Worm (Caenorhabditis elegans) whole organism, young adult: Measurements from ENCODE around the gene aqp-6.

Experiments
- B0019.2 ChIP-seq: fragments of 200-800 bp; sonication (Bioruptor generic); conservative IDR thresholded peaks from 2 replicates; pipeline ENCODE4 v1.3.6; 2022; ENCODE audit warnings: missing genetic modification reagents, missing genetic modification characterization, missing compliant biosample characterization
- F10E7.11 ChIP-seq: sonication (generic microtip); optimal IDR thresholded peaks from 2 replicates; lab custom pipeline; 2017; ENCODE audit warnings: mild to moderate bottlenecking, missing genetic modification characterization, moderate library complexity, missing compliant biosample characterization
- F55B11.4 ChIP-seq: sonication (generic microtip); optimal IDR thresholded peaks from 2 replicates; lab custom pipeline; 2016; ENCODE audit warnings: missing compliant biosample characterization, missing genetic modification characterization, borderline replicate concordance; ENCODE audit not compliant: insufficient read depth
- Y67H2A.10 ChIP-seq: fragments of 200-800 bp; sonication (Bioruptor generic); conservative IDR thresholded peaks from 2 replicates; pipeline ENCODE4 v1.3.6; 2022; ENCODE audit warnings: missing genetic modification reagents, missing genetic modification characterization, missing compliant biosample characterization
- ZK185.1 ChIP-seq: sonication (generic microtip); optimal IDR thresholded peaks from 2 replicates; lab custom pipeline; 2016; ENCODE audit warnings: mild to moderate bottlenecking, missing genetic modification characterization, missing compliant biosample characterization; ENCODE audit not compliant: poor library complexity, severe bottlenecking
- akir-1 ChIP-seq: fragments of 200-800 bp; sonication (Bioruptor generic); optimal IDR thresholded peaks from 2 replicates; lab custom pipeline; 2018; ENCODE audit warnings: mild to moderate bottlenecking, missing genetic modification characterization, moderate library complexity, missing compliant biosample characterization
- atf-7 ChIP-seq: sonication (generic microtip); optimal IDR thresholded peaks from 2 replicates; lab custom pipeline; 2017; ENCODE audit warnings: mild to moderate bottlenecking, missing genetic modification characterization, missing compliant biosample characterization
- attf-5 ChIP-seq: fragments of 200-800 bp; sonication (Bioruptor generic); optimal IDR thresholded peaks from 2 replicates; lab custom pipeline; 2018; ENCODE audit warnings: mild to moderate bottlenecking, missing genetic modification characterization, missing compliant biosample characterization
- bed-2 ChIP-seq: fragments of 200-800 bp; sonication (Bioruptor generic); IDR thresholded peaks from 2 replicates; pipeline ENCODE4 v1.3.6; 2022; ENCODE audit warnings: missing genetic modification reagents, missing genetic modification characterization, missing compliant biosample characterization
- cebp-2 ChIP-seq: fragments of 200-800 bp; sonication (Bioruptor generic); IDR thresholded peaks from 2 replicates; pipeline ENCODE4 v1.3.6; 2022; ENCODE audit warnings: missing genetic modification characterization, missing compliant biosample characterization
- ceh-27 ChIP-seq: fragments of 200-800 bp; sonication (Bioruptor generic); optimal IDR thresholded peaks from 2 replicates; lab custom pipeline; 2018; ENCODE audit warnings: mild to moderate bottlenecking, missing genetic modification characterization, moderate library complexity, missing compliant biosample characterization
- ceh-40 ChIP-seq: fragments of 200-800 bp; sonication (Bioruptor generic); IDR thresholded peaks from 2 replicates; pipeline ENCODE4 v1.3.6; 2022; ENCODE audit warnings: missing genetic modification characterization, missing compliant biosample characterization
- efl-1 ChIP-seq: fragments of 150-350 bp; optimal IDR thresholded peaks from 2 replicates; lab custom pipeline; 2014; ENCODE audit warnings: missing biosample characterization, missing genetic modification reagents, missing genetic modification characterization
- egrh-3 ChIP-seq: fragments of 200-800 bp; sonication (Bioruptor generic); IDR thresholded peaks from 2 replicates; pipeline ENCODE4 v1.3.6; 2022; ENCODE audit warnings: missing genetic modification reagents, missing genetic modification characterization, missing compliant biosample characterization
- ekl-4 ChIP-seq: fragments of 200-800 bp; sonication (Bioruptor generic); IDR thresholded peaks from 2 replicates; pipeline ENCODE4 v1.3.6; 2022; ENCODE audit warnings: missing genetic modification reagents, missing genetic modification characterization, missing compliant biosample characterization
- him-1 ChIP-seq: sonication (generic microtip); optimal IDR thresholded peaks from 2 replicates; lab custom pipeline; 2016; ENCODE audit warnings: missing genotype, missing genetic modification reagents, missing genetic modification characterization, missing compliant biosample characterization
- hmg-1.2 ChIP-seq: fragments of 200-800 bp; sonication (Bioruptor generic); IDR thresholded peaks from 2 replicates; pipeline ENCODE4 v1.3.6; 2022; ENCODE audit warnings: missing genetic modification reagents, missing genetic modification characterization, missing compliant biosample characterization
- hmg-20 ChIP-seq: fragments of 200-800 bp; sonication (Bioruptor generic); IDR thresholded peaks from 2 replicates; pipeline ENCODE4 v1.3.6; 2022; ENCODE audit warnings: missing genetic modification reagents, missing genetic modification characterization, missing compliant biosample characterization
- hrde-1 ChIP-seq: sonication (generic microtip); optimal IDR thresholded peaks from 2 replicates; lab custom pipeline; 2016; ENCODE audit warnings: missing genetic modification characterization, mild to moderate bottlenecking, missing compliant biosample characterization, moderate library complexity, missing genotype, missing genetic modification reagents, borderline replicate concordance
- lin-40 ChIP-seq: sonication (generic microtip); optimal IDR thresholded peaks from 2 replicates; lab custom pipeline; 2016; ENCODE audit warnings: missing genetic modification characterization, mild to moderate bottlenecking, missing compliant biosample characterization, missing genotype, missing genetic modification reagents
- lsl-1 ChIP-seq: fragments of 200-800 bp; sonication (Bioruptor generic); optimal IDR thresholded peaks from 2 replicates; lab custom pipeline; 2018; ENCODE audit warnings: mild to moderate bottlenecking, missing genetic modification characterization, moderate library complexity, missing compliant biosample characterization
- madf-10 ChIP-seq: sonication (generic microtip); optimal IDR thresholded peaks from 2 replicates; lab custom pipeline; 2016; ENCODE audit warnings: mild to moderate bottlenecking, missing genetic modification characterization, missing compliant biosample characterization
- mel-28 ChIP-seq: sonication (generic microtip); optimal IDR thresholded peaks from 2 replicates; lab custom pipeline; 2016; ENCODE audit warnings: borderline replicate concordance, mild to moderate bottlenecking, missing genetic modification characterization, missing compliant biosample characterization
- mxl-1 ChIP-seq: sonication (generic microtip); optimal IDR thresholded peaks from 2 replicates; lab custom pipeline; 2016; ENCODE audit warnings: missing genetic modification characterization, missing compliant biosample characterization
- nhr-120 ChIP-seq: fragments of 200-800 bp; sonication (Bioruptor generic); IDR thresholded peaks from 2 replicates; pipeline ENCODE4 v1.3.6; 2022; ENCODE audit warnings: missing genetic modification characterization, missing compliant biosample characterization
- nhr-27 ChIP-seq: fragments of 200-800 bp; sonication (Bioruptor generic); optimal IDR thresholded peaks from 2 replicates; lab custom pipeline; 2018; ENCODE audit warnings: mild to moderate bottlenecking, missing genetic modification characterization, moderate library complexity, missing compliant biosample characterization
- rec-8 ChIP-seq, 2 experiments: sonication (generic microtip); optimal IDR thresholded peaks; 2 replicates each; lab custom pipeline; 2016; ENCODE audit warnings: mild to moderate bottlenecking in 2 of 2, missing genetic modification characterization in 2 of 2, missing genetic modification reagents in 2 of 2, missing genotype in 2 of 2, missing biosample characterization in 1 of 2, missing compliant biosample characterization in 1 of 2, moderate library complexity in 1 of 2
- sea-2 ChIP-seq: fragments of 200-800 bp; sonication (Bioruptor generic); IDR thresholded peaks from 2 replicates; pipeline ENCODE4 v1.3.6; 2022; ENCODE audit warnings: missing genetic modification characterization, missing compliant biosample characterization
- snpc-1.3 ChIP-seq: sonication (generic microtip); optimal IDR thresholded peaks from 2 replicates; lab custom pipeline; 2017; ENCODE audit warnings: missing genetic modification characterization, mild to moderate bottlenecking, missing compliant biosample characterization, antibody characterized with exemption, moderate library complexity, missing genotype, missing genetic modification reagents; ENCODE audit not compliant: insufficient read depth
- tbp1 ChIP-seq: fragments of 200-800 bp; sonication (Bioruptor generic); optimal IDR thresholded peaks from 2 replicates; lab custom pipeline; 2018; ENCODE audit warnings: mild to moderate bottlenecking, missing genetic modification characterization, missing compliant biosample characterization
- xnd-1 ChIP-seq: sonication (generic microtip); optimal IDR thresholded peaks from 2 replicates; lab custom pipeline; 2016; ENCODE audit warnings: missing genotype, missing genetic modification reagents, missing genetic modification characterization, missing compliant biosample characterization
- zfh-2 ChIP-seq: fragments of 200-800 bp; sonication (Bioruptor generic); conservative IDR thresholded peaks from 2 replicates; pipeline ENCODE4 v1.3.6; 2022; ENCODE audit warnings: missing genetic modification reagents, missing genetic modification characterization, missing compliant biosample characterization
- zim-3 ChIP-seq: sonication (generic microtip); optimal IDR thresholded peaks from 2 replicates; lab custom pipeline; 2017; ENCODE audit warnings: mild to moderate bottlenecking, missing genetic modification characterization, moderate library complexity, missing compliant biosample characterization
- ztf-25 ChIP-seq: fragments of 200-800 bp; sonication (Bioruptor generic); IDR thresholded peaks from 2 replicates; pipeline ENCODE4 v1.3.6; 2022; ENCODE audit warnings: missing genetic modification reagents, missing genetic modification characterization, missing compliant biosample characterization
- ztf-6 ChIP-seq: fragments of 200-800 bp; sonication (Bioruptor generic); IDR thresholded peaks from 2 replicates; pipeline ENCODE4 v1.3.6; 2022; ENCODE audit warnings: missing genetic modification reagents, missing genetic modification characterization, missing compliant biosample characterization

aqp-6 gene

ce11 chrV:10667284-10667683, 19.0 kb downstream of the aqp-6 start, which contains the start of gene twk-12:
Gene twk-12 (plus strand): TSS chrV:10667584.
- TF ChIP-seq hrde-1 (tag; lab: Kevin White, UChicago) = no peak
- no peak for TF ChIP-seq nhr-27 (tag; lab: Kevin White, UChicago)
- TF ChIP-seq zfh-2 = no peak
- no peak for TF ChIP-seq atf-7 (tag; lab: Kevin White, UChicago)
- no peak for TF ChIP-seq mxl-1 (tag; lab: Kevin White, UChicago)
- TF ChIP-seq rec-8 (tag; optimal IDR thresholded peaks at IDR 0.05; lab: Kevin White, UChicago) = no peak
- no peak for TF ChIP-seq B0019.2 (GFP tag; lab: Robert Waterston, UW)
- TF ChIP-seq snpc-1.3 (tag; lab: Kevin White, UChicago) = no peak
- TF ChIP-seq ZK185.1 (tag; lab: Kevin White, UChicago) = no peak
- TF ChIP-seq zim-3 = no peak
- TF ChIP-seq mel-28 (tag; lab: Kevin White, UChicago) = no peak
- TF ChIP-seq madf-10 (tag; lab: Kevin White, UChicago) = no peak

DNA sequence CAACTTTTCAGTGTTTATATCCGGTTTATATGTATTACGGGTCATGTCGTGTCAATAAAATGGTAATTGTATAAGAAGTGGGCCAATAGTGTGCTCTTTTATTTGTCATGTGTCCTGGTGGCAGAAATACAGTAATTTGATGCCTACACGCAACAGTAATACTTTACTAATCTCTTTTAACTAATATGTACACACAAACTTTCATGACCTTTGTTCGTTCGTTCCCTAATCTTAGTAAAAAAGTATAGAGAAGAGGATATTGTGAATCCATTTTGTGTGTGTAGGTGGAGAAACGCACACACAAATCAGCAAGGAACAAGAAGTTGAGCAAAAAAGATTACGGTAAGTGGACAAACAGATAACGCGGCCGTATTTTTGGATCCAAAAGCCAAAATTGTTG, 22.6 kb downstream of the aqp-6 start:
- no peak for TF ChIP-seq F55B11.4 (tag; lab: Kevin White, UChicago)
- no peak for TF ChIP-seq Y67H2A.10 (GFP tag; lab: Robert Waterston, UW)
- no peak for TF ChIP-seq hmg-1.2 (GFP tag; lab: Robert Waterston, UW)
- no peak for TF ChIP-seq lin-40 (tag; lab: Kevin White, UChicago)
- TF ChIP-seq cebp-2 (GFP tag; lab: Robert Waterston, UW) = no peak
- no peak for TF ChIP-seq ekl-4 (GFP tag; lab: Robert Waterston, UW)

DNA sequence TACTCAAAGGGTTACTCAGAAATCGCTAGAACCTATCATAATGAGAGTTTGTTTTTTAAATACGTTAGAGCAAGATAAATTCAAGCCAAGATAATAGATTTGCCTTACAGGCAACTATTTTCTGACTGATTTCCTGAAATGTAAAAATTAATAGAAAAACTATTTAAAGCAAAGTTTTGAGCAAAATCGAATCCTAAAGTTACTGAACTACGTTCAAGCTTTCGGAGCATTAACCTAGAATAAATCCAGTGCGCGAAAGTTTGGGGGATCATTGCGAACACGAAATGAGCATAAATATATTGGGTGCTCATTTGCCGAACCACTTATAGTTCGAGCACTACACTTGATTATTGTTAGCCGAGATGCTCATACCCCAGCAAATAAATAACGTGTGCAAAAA, 23.4 kb downstream of the aqp-6 start, which contains the start of gene ceh-22:
Gene ceh-22, plus strand, starts transcription at position 301 of the 400 bp plus-strand sequence.
- no peak for TF ChIP-seq ztf-25
- no peak for TF ChIP-seq ceh-40 (GFP tag; lab: Robert Waterston, UW)
- TF ChIP-seq attf-5 (GFP tag; lab: Kevin White, UChicago) = no peak
- TF ChIP-seq efl-1 (GFP tag; lab: Kevin White, UChicago) = no peak
- TF ChIP-seq xnd-1 (tag; lab: Kevin White, UChicago) = no peak
- TF ChIP-seq F55B11.4 (tag; lab: Kevin White, UChicago) = no peak
- no peak for TF ChIP-seq lin-40 (tag; lab: Kevin White, UChicago)
- TF ChIP-seq him-1 (tag; lab: Kevin White, UChicago) = no peak
- no peak for TF ChIP-seq hmg-20 (GFP tag; lab: Robert Waterston, UW)

DNA sequence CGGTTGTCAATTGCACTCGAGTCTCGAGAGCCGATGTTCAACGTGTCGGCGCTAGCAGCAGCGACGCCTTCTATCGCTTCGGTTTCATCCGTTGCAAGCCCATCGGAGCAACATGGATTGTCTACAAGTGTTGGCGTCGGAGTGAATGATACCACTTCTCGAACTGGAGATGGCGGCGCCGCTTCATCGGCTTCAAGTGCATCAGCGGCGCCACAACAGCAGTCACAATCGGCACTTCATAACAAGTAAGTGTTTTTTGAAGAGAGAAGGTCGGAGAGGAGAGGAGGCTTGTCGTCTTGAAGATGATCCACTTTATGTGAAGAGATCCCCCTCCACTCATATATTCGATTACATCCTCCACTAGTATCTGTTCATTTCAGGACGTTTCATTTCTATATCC, 24.4 kb downstream of the aqp-6 start:
- TF ChIP-seq ceh-27 (GFP tag; lab: Kevin White, UChicago) (peak; percentile 83), ztf-25 (no peak), lsl-1 (GFP tag; lab: Kevin White, UChicago) (no peak), bed-2 (no peak), sea-2 (GFP tag; lab: Robert Waterston, UW) (peak; percentile 69; the same call in 1 of the 2 replicates), nhr-120 (no peak), egrh-3 (GFP tag; lab: Robert Waterston, UW) (no peak), tbp1 (GFP tag; lab: Kevin White, UChicago) (no peak), ztf-6 (no peak), akir-1 (GFP tag; lab: Kevin White, UChicago) (no peak), F10E7.11 (no peak)
